Worm (Caenorhabditis elegans): Measurements from ENCODE around the gene zgpa-1.
A peak's percentile ranks its signal among the peaks of the same experiment; 100 is the strongest.

zgpa-1 gene

DNA sequence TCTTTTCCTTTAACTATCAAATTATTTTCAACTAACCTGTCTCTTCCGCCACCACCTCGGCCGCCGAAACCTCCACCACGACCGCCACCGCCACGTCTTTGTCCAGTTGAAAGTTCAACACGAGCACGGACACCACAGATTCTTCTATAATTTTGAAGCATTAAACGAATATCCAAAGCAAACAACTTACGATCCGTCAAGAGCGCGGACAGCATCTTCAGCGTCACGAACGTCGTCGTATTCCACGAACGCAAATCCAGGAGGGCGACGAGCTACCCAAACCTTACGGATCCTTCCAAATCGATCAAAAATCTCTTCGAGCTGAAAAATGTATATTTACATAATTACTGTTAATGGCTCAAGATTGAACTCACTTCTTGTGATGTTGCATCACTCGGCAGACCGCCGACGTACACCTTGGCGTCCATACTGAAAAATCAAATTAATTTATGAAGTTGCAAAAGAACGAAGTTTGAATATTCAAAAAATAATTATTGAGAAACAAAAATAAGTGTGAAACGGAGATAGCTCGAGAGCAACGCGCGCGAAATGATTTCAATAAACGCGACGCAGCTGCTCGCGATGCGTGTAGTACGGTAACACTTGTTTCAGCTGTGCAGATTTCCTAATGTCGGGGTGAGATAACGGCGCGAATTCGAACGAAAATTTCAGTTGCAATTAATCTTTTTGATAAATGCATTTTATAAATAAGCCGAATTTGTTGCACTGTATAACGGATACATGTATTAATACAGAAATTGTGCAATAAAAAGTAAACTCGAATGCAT lies 21.6 kb downstream of the zgpa-1 start, which contains the start of gene rsp-6:
Gene rsp-6, minus strand, starts transcription at position 429 of the 788 bp plus-strand sequence.
- TF ChIP-seq him-1 (tag; optimal IDR thresholded peaks at IDR 0.05) (peak; percentile 29), W03F9.2 (tag; optimal IDR thresholded peaks at IDR 0.05) (peak; percentile 85), dao-5 (tag; optimal IDR thresholded peaks at IDR 0.05) (no peak)

DNA sequence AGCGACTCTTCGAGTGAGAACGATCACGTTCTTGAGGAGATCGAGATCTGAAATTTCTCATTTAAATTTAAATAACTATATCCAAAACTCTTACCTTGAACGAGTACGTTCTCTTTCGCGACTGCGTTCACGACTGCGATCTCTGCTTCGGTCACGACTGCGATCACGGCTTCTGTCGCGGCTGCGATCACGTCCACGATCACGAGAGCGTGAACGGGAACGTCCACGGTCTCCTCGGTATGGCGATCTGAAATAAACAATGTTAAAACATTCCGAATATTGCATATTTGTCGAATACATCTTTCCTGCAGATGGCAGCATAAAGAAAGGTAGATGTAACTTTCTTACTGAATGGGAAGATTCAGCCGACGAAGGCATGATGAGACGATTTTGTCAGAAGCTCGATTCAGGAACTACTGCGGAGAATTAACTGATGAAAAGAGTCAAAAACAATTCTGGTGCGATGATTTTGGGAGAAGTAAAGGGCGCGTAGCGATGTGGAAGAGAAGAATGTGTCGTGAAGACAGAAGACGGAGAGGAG lies 22.4 kb downstream of the zgpa-1 start:
- no peak for TF ChIP-seq W03F9.2 (tag; optimal IDR thresholded peaks at IDR 0.05)
- TF ChIP-seq him-1 (tag; optimal IDR thresholded peaks at IDR 0.05): no peak
- TF ChIP-seq dao-5 (tag; optimal IDR thresholded peaks at IDR 0.05): no peak

DNA sequence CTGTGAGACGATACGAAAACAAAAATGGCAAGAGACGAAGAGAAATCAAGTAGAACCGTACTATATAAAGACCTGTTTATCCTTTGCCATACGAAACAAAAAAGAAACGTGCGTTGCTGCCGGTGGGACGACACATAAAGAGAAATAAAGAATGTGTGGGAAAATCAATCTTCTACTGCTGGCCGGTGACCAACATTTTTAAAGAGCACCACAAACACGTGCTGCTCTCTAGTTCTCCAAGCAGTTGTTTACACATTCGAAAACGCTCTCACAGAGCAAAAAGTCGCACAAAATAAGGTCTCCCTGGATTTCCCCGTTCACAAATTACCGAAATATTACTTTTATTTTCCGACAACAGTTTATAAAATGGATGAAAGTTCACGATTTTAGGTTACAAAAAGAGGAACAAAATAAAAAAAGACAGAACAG lies 23.1 kb downstream of the zgpa-1 start, which contains the start of gene imp-3:
Gene imp-3, minus strand, starts transcription at position 93 of the 429 bp plus-strand sequence.
- no peak for TF ChIP-seq him-1 (tag; optimal IDR thresholded peaks at IDR 0.05)
- TF ChIP-seq W03F9.2 (tag; optimal IDR thresholded peaks at IDR 0.05): no peak
- no peak for TF ChIP-seq dao-5 (tag; optimal IDR thresholded peaks at IDR 0.05)

- TF ChIP-seq him-1 (tag; optimal IDR thresholded peaks at IDR 0.05) (no peak), W03F9.2 (tag; optimal IDR thresholded peaks at IDR 0.05) (peak; percentile 73)
Measured at ce11 chrIV:7785506-7786065, 27.0 kb downstream of the zgpa-1 start, which contains the start of gene tag-322. Gene tag-322 (minus strand): TSS chrIV:7785556.

DNA sequence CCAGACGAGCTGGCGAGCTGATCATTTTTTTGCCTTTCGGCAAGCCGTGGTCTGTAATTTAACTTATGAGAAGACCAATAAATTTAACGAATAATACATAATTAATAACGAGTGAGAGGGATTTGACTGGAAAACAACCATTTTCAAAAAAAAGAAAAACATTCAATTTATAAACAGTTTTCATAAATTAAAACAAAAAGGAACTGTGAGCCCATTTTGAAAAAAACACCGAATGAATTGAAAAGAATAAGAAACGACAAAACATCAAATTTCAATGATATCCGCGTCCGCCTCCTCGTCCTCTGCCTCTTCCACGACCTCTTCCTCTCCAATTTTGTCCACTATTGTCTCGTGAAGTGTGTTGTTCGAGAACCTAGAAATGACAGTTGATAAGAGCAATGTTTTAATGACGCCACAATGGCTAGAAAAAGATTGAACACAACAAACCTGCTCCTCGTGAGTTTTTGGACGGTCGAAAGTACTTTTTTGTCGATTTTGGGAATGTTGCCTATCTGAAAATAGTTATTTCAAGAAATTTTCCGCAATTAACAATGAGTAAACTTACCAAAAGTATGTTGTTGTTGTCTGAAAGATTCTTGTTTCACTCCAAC lies 28.7 kb downstream of the zgpa-1 start, which contains the start of gene tag-321:
Gene tag-321, minus strand, starts transcription at position 51 of the 611 bp plus-strand sequence.
- TF ChIP-seq W03F9.2 (tag; optimal IDR thresholded peaks at IDR 0.05): no peak

DNA sequence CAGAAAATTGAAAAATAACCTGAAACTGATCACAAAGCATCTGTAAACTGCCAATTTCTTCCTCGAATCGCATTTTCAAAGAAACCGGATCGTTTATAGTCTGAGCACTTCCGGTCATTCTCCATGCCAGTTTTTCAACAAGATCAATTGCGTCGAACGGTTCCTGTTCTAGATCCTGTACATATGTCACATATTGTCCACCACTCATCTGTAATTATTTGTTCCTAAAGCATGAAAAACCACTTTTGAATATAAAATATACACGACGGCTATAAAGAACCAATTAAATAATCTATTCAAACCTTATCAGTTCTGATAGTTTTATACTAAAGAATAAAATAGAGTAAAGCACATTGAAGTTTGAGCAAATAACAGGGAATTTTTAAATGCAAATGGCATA lies 30.3 kb downstream of the zgpa-1 start, which contains the start of gene sec-10:
Gene sec-10, minus strand, starts transcription at position 208 of the 400 bp plus-strand sequence.
- TF ChIP-seq him-1 (tag; optimal IDR thresholded peaks at IDR 0.05) (no peak), W03F9.2 (tag; optimal IDR thresholded peaks at IDR 0.05) (no peak), dao-5 (tag; optimal IDR thresholded peaks at IDR 0.05) (no peak)

DNA sequence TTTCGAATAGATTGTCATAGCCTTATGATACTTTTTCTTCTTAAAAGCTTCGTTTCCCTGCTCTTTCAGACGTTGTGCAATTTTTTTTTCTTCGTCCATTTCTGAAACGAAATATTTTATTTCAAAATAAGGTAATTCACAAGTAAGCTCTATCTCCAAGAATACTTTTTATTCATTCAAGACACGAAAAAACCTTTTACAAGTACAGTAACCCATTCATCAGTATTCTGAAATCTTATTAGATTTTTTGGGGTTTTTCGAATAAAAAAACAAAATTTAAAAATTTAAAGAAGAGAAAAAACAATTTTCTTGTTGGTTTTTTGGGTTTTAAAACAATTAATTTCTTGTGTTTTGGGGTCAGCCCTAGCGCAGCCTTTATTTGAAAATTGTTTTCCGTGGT lies 33.7 kb downstream of the zgpa-1 start, which contains the start of gene rpap-3:
Gene rpap-3, minus strand, starts transcription at position 101 of the 400 bp plus-strand sequence.
- TF ChIP-seq him-1 (tag; optimal IDR thresholded peaks at IDR 0.05) (no peak), dao-5 (tag; optimal IDR thresholded peaks at IDR 0.05) (no peak), W03F9.2 (tag; optimal IDR thresholded peaks at IDR 0.05) (no peak)

DNA sequence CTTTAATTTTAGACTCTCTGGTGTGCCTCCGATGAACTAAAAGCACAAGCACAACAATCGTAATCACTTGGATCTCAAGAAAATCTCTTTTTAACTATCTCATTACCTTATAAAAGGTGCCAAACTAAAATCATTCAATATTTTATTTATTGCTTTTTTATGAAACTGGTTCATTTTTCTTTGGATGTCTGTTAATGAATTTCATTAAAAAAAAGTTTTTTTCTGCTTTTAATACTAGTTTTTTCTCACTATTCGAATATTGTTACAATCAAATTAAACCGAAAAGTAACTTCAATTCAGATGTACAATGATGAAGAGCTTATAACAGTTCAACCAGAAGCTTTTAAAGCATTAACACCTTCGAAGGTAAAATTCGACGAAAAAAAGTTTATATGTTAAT lies 36.9 kb downstream of the zgpa-1 start, which contains the start of gene swd-2.1:
Gene swd-2.1, plus strand, starts transcription at position 301 of the 400 bp plus-strand sequence.
- TF ChIP-seq dao-5 (tag; optimal IDR thresholded peaks at IDR 0.05) (no peak), him-1 (tag; optimal IDR thresholded peaks at IDR 0.05) (no peak), W03F9.2 (tag; optimal IDR thresholded peaks at IDR 0.05) (no peak)

DNA sequence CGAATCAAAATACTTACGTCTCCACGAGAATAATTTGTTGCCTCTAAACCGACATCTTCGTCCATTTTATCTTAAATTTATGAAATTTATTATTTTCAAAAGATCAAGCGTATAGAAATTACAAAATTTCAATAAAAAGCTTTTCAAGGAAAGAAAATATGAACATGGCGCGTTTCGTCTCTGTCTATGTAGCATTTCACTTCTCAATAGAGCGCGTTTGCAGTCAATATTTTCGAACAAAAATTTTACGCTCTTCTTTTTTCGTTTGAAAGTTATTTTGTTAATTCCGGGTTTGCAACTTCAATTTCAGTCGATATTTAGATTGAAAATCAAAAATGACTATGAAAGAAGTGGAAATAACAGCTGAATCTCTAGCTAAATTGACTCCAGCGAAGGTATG lies 38.4 kb downstream of the zgpa-1 start, which contains the start of the genes hcf-1 and swd-2.2:
Gene hcf-1, minus strand, starts transcription at position 70 of the 400 bp plus-strand sequence.
Gene swd-2.2, plus strand, starts transcription at position 206 of the 400 bp plus-strand sequence.
- TF ChIP-seq dao-5 (tag; optimal IDR thresholded peaks at IDR 0.05): no peak
- TF ChIP-seq him-1 (tag; optimal IDR thresholded peaks at IDR 0.05): no peak
- TF ChIP-seq W03F9.2 (tag; optimal IDR thresholded peaks at IDR 0.05): peak; percentile 46

DNA sequence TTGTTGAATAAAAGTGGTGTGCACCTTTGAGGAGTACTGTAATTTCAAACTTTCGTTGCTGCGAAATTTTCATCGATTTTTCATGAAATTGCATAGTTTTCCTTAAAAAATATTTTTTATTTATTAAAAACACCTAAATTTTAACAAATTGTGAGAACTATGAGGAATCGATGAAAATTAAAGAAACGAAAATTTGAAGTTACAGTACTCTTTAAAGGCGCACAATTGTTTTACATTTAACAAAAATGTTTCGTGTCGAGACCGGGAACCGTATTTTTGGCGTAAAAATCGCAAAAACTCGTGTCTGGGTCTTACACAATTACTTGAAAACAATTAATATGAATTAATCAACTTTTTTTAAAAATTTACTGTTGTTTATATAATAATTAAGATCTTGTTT lies 42.4 kb downstream of the zgpa-1 start, which contains the start of gene rdl-1:
Gene rdl-1, minus strand, starts transcription at position 101 of the 400 bp plus-strand sequence.
- no peak for TF ChIP-seq him-1 (tag; optimal IDR thresholded peaks at IDR 0.05)
- no peak for TF ChIP-seq dao-5 (tag; optimal IDR thresholded peaks at IDR 0.05)
- no peak for TF ChIP-seq W03F9.2 (tag; optimal IDR thresholded peaks at IDR 0.05)

ce11 chrIV:7764319-7764718 lies 48.3 kb downstream of the zgpa-1 start:
- TF ChIP-seq dao-5 (tag; optimal IDR thresholded peaks at IDR 0.05) (no peak), W03F9.2 (tag; optimal IDR thresholded peaks at IDR 0.05) (peak; percentile 37)

DNA sequence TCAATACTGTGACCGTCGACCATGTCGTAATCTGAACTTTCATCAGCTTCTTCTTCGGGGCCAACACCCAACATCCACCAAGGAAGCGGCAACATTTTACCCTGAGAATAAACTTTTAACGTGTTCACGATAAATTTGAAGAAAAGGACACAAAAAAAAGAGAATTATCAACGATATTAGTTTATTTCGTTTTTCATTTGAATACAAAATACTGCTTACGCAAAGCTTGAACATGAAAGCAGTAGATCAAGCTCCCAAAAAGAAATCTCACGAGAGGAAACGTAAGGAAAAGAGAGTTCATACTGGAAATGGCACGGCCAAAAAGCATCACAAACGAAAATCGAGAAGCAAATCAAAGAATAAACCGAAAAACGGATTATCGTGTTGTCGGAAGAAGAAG lies 48.9 kb downstream of the zgpa-1 start, which contains the start of the genes C46A5.6 and C46A5.1:
Gene C46A5.6, minus strand, starts transcription at position 101 of the 400 bp plus-strand sequence.
Gene C46A5.1, plus strand, starts transcription at position 184 of the 400 bp plus-strand sequence.
- TF ChIP-seq him-1 (tag; optimal IDR thresholded peaks at IDR 0.05): no peak
- TF ChIP-seq W03F9.2 (tag; optimal IDR thresholded peaks at IDR 0.05): no peak
- no peak for TF ChIP-seq dao-5 (tag; optimal IDR thresholded peaks at IDR 0.05)

All from whole organism, L4/young adult.